Fruit fly (Drosophila melanogaster) whole organism, prepupa: ENCODE measurements around the gene CG1575.
A peak's percentile ranks its signal among the peaks of the same experiment; 100 is the strongest.

ENCODE experiments used
- CG10631 ChIP-seq: fragments of 200-800 bp; sonication (Bioruptor generic); optimal IDR thresholded peaks from 2 replicates; lab custom pipeline; 2016; ENCODE audit warnings: missing biosample characterization, missing genetic modification characterization
- CG10669 ChIP-seq: fragments of 200-800 bp; sonication (Bioruptor generic); optimal IDR thresholded peaks from 3 replicates; lab custom pipeline; 2018; ENCODE audit warnings: missing biosample characterization, mild to moderate bottlenecking, missing genetic modification characterization, moderate library complexity
- CG11762 ChIP-seq: fragments of 200-800 bp; sonication (Bioruptor generic); optimal IDR thresholded peaks from 3 replicates; lab custom pipeline; 2016; ENCODE audit warnings: missing biosample characterization, missing genetic modification characterization; ENCODE audit not compliant: insufficient read depth
- CG11902 ChIP-seq: fragments of 200-800 bp; sonication (Bioruptor generic); optimal IDR thresholded peaks from 3 replicates; lab custom pipeline; 2016; ENCODE audit warnings: missing biosample characterization, missing genetic modification characterization
- CG15336 ChIP-seq: fragments of 200-800 bp; sonication (Bioruptor generic); IDR thresholded peaks from 2 replicates; pipeline ENCODE4 v1.3.6; 2022; ENCODE audit warnings: missing biosample characterization, missing genetic modification characterization
- CG16779 ChIP-seq: fragments of 200-800 bp; sonication (Bioruptor generic); optimal IDR thresholded peaks from 3 replicates; lab custom pipeline; 2017; ENCODE audit warnings: missing biosample characterization, mild to moderate bottlenecking, missing genetic modification characterization
- CG3032 ChIP-seq: fragments of 200-800 bp; optimal IDR thresholded peaks from 2 replicates; lab custom pipeline; 2019; ENCODE audit warnings: missing biosample characterization, mild to moderate bottlenecking, missing genetic modification characterization, moderate library complexity
- CG31627 ChIP-seq: fragments of 200-800 bp; sonication (Bioruptor generic); optimal IDR thresholded peaks from 3 replicates; lab custom pipeline; 2016; ENCODE audit warnings: missing biosample characterization, missing genetic modification characterization
- CG32006 ChIP-seq: fragments of 200-800 bp; sonication (Bioruptor generic); optimal IDR thresholded peaks from 3 replicates; lab custom pipeline; 2017; ENCODE audit warnings: missing biosample characterization, mild to moderate bottlenecking, missing genetic modification characterization
- CG34406 ChIP-seq: fragments of 200-800 bp; sonication (Bioruptor generic); optimal IDR thresholded peaks from 3 replicates; lab custom pipeline; 2016; ENCODE audit warnings: missing biosample characterization, missing genetic modification characterization
- CG3919 ChIP-seq: fragments of 200-800 bp; sonication (Bioruptor generic); optimal IDR thresholded peaks from 3 replicates; lab custom pipeline; 2016; ENCODE audit warnings: missing biosample characterization, missing genetic modification characterization
- CG6163 ChIP-seq: fragments of 200-800 bp; sonication (Bioruptor generic); IDR thresholded peaks from 3 replicates; pipeline ENCODE4 v1.3.6; 2022; ENCODE audit warnings: missing biosample characterization, missing genetic modification characterization
- CG6792 ChIP-seq: fragments of 200-800 bp; sonication (Bioruptor generic); optimal IDR thresholded peaks from 3 replicates; lab custom pipeline; 2016; ENCODE audit warnings: missing biosample characterization, missing genetic modification characterization
- CG6808 ChIP-seq: fragments of 200-800 bp; sonication (Bioruptor generic); optimal IDR thresholded peaks from 3 replicates; lab custom pipeline; 2017; ENCODE audit warnings: missing biosample characterization, missing genetic modification characterization, mild to moderate bottlenecking, moderate library complexity, missing genetic modification reagents
- CG8632 ChIP-seq: fragments of 200-800 bp; sonication (Bioruptor generic); optimal IDR thresholded peaks from 3 replicates; lab custom pipeline; 2016; ENCODE audit warnings: missing biosample characterization, missing genetic modification characterization
- Eip78C ChIP-seq: fragments of 200-800 bp; sonication (Bioruptor generic); peaks from one replicate; lab custom pipeline; 2016; ENCODE audit warnings: missing biosample characterization, missing genetic modification characterization
- Ets21C ChIP-seq: fragments of 200-800 bp; sonication (Bioruptor generic); optimal IDR thresholded peaks from 3 replicates; lab custom pipeline; 2016; ENCODE audit warnings: missing biosample characterization, missing genetic modification characterization
- Ets96B ChIP-seq: fragments of 200-800 bp; optimal IDR thresholded peaks from 2 replicates; lab custom pipeline; 2019; ENCODE audit warnings: missing biosample characterization, mild to moderate bottlenecking, missing genetic modification characterization, moderate library complexity
- Gug ChIP-seq: fragments of 200-800 bp; sonication (Bioruptor generic); IDR thresholded peaks from 2 replicates; pipeline ENCODE4 v1.3.6; 2022; ENCODE audit warnings: missing biosample characterization, missing genetic modification characterization
- Hr39 ChIP-seq: fragments of 200-800 bp; sonication (Bioruptor generic); optimal IDR thresholded peaks from 2 replicates; lab custom pipeline; 2016; ENCODE audit warnings: missing biosample characterization, missing genetic modification characterization
- Met ChIP-seq: fragments of 200-800 bp; sonication (Bioruptor generic); optimal IDR thresholded peaks from 3 replicates; lab custom pipeline; 2016; ENCODE audit warnings: missing biosample characterization, missing genetic modification characterization
- OdsH ChIP-seq: fragments of 200-800 bp; sonication (Bioruptor generic); optimal IDR thresholded peaks from 3 replicates; lab custom pipeline; 2016; ENCODE audit warnings: missing biosample characterization, missing genetic modification characterization
- Smox ChIP-seq: fragments of 200-800 bp; sonication (Bioruptor generic); optimal IDR thresholded peaks from 3 replicates; lab custom pipeline; 2016; ENCODE audit warnings: missing biosample characterization, missing genetic modification characterization
- Sox102F ChIP-seq: fragments of 200-800 bp; sonication (Bioruptor generic); optimal IDR thresholded peaks from 2 replicates; lab custom pipeline; 2016; ENCODE audit warnings: missing biosample characterization, mild to moderate bottlenecking, missing genetic modification characterization
- Sox14 ChIP-seq: fragments of 200-800 bp; sonication (Bioruptor generic); optimal IDR thresholded peaks from 3 replicates; lab custom pipeline; 2016; ENCODE audit warnings: missing biosample characterization, missing genetic modification characterization
- achi ChIP-seq: fragments of 200-800 bp; sonication (Bioruptor generic); optimal IDR thresholded peaks from 3 replicates; lab custom pipeline; 2016; ENCODE audit warnings: missing biosample characterization, missing genetic modification characterization
- acj6 ChIP-seq: fragments of 200-800 bp; sonication (Bioruptor generic); optimal IDR thresholded peaks from 3 replicates; lab custom pipeline; 2016; ENCODE audit warnings: missing biosample characterization, missing genetic modification characterization
- cyc ChIP-seq: fragments of 200-800 bp; sonication (Bioruptor generic); optimal IDR thresholded peaks from 3 replicates; lab custom pipeline; 2016; ENCODE audit warnings: missing biosample characterization, missing genetic modification characterization
- dac ChIP-seq: fragments of 200-800 bp; sonication (Bioruptor generic); optimal IDR thresholded peaks from 2 replicates; lab custom pipeline; 2017; ENCODE audit warnings: missing biosample characterization, mild to moderate bottlenecking, missing genetic modification characterization
- eg ChIP-seq: fragments of 200-800 bp; sonication (Bioruptor generic); IDR thresholded peaks from 3 replicates; pipeline ENCODE4 v1.3.6; 2022; ENCODE audit warnings: missing biosample characterization, missing genetic modification characterization
- esn ChIP-seq: fragments of 200-800 bp; sonication (Bioruptor generic); optimal IDR thresholded peaks from 2 replicates; lab custom pipeline; 2016; ENCODE audit warnings: missing biosample characterization, mild to moderate bottlenecking, missing genetic modification characterization, moderate library complexity
- fd59A ChIP-seq: fragments of 200-800 bp; sonication (Bioruptor generic); optimal IDR thresholded peaks from 2 replicates; lab custom pipeline; 2017; ENCODE audit warnings: missing biosample characterization, mild to moderate bottlenecking, missing genetic modification characterization, missing genetic modification reagents
- fd85E ChIP-seq: fragments of 200-800 bp; sonication (Bioruptor generic); optimal IDR thresholded peaks from 3 replicates; lab custom pipeline; 2016; ENCODE audit warnings: missing biosample characterization, missing genetic modification characterization
- fkh ChIP-seq: fragments of 200-800 bp; sonication (Bioruptor generic); optimal IDR thresholded peaks from 3 replicates; lab custom pipeline; 2017; ENCODE audit warnings: missing biosample characterization, mild to moderate bottlenecking, missing genetic modification characterization, moderate library complexity
- lz ChIP-seq: fragments of 200-800 bp; sonication (Bioruptor generic); optimal IDR thresholded peaks from 3 replicates; lab custom pipeline; 2016; ENCODE audit warnings: missing biosample characterization, missing genetic modification characterization
- pdm3 ChIP-seq: fragments of 200-800 bp; sonication (Bioruptor generic); optimal IDR thresholded peaks from 3 replicates; lab custom pipeline; 2016; ENCODE audit warnings: missing biosample characterization, missing genetic modification characterization
- ss ChIP-seq, 2 experiments: fragments of 200-800 bp; sonication (Bioruptor generic); optimal IDR thresholded peaks; 2 replicates in 1 of 2; 3 replicates in 1 of 2; lab custom pipeline; 2017 to 2018; ENCODE audit warnings: mild to moderate bottlenecking in 2 of 2, missing biosample characterization in 2 of 2, missing genetic modification characterization in 2 of 2, moderate library complexity in 1 of 2
- svp ChIP-seq: fragments of 200-800 bp; sonication (Bioruptor generic); peaks from one replicate; lab custom pipeline; 2016; ENCODE audit warnings: missing biosample characterization, missing genetic modification characterization
- topi ChIP-seq: fragments of 200-800 bp; sonication (Bioruptor generic); optimal IDR thresholded peaks from 3 replicates; lab custom pipeline; 2016; ENCODE audit warnings: missing biosample characterization, missing genetic modification characterization
- vri ChIP-seq: fragments of 200-800 bp; sonication (Bioruptor generic); optimal IDR thresholded peaks from 3 replicates; lab custom pipeline; 2016; ENCODE audit warnings: missing biosample characterization, mild to moderate bottlenecking, missing genetic modification characterization

The CG1575 gene

dm6 chrX:8113386-8114279 is 3.2 kb upstream of the CG1575 start (continued):
- TF ChIP-seq CG6792 (peak; percentile 0), Met (GFP tag; lab: Kevin White, UChicago) (peak; percentile 3), CG10669 (no peak), CG11762 (GFP tag; lab: Kevin White, UChicago) (no peak), dac (GFP tag; lab: Kevin White, UChicago) (no peak), fd85E (GFP tag; lab: Kevin White, UChicago) (no peak), CG6808 (GFP tag; lab: Kevin White, UChicago) (no peak), CG8632 (GFP tag; lab: Kevin White, UChicago) (no peak), ss (GFP tag; optimal IDR thresholded peaks at IDR 0.05; lab: Kevin White, UChicago) (no peak), svp (peak; percentile 31), Hr39 (GFP tag; lab: Kevin White, UChicago) (peak; percentile 25), CG11902 (GFP tag; lab: Kevin White, UChicago) (no peak), Ets96B (tag; lab: Kevin White, UChicago) (no peak), CG10631 (GFP tag; lab: Kevin White, UChicago) (peak; percentile 17), achi (GFP tag; lab: Kevin White, UChicago) (peak; percentile 5), CG34406 (GFP tag; lab: Kevin White, UChicago) (no peak), vri (GFP tag; lab: Kevin White, UChicago) (no peak), CG32006 (GFP tag; lab: Kevin White, UChicago) (peak; percentile 6), CG16779 (tag; lab: Kevin White, UChicago) (no peak), Smox (no peak), Gug (GFP tag; lab: Robert Waterston, UW) (no peak)

dm6 chrX:8114476-8115342 is 2.1 kb upstream of the CG1575 start:
- TF ChIP-seq CG34406 (GFP tag; lab: Kevin White, UChicago) (no peak), CG32006 (GFP tag; lab: Kevin White, UChicago) (peak; percentile 23), CG3919 (GFP tag; lab: Kevin White, UChicago) (peak; percentile 18), esn (peak; percentile 5), lz (GFP tag; lab: Kevin White, UChicago) (peak; percentile 23), achi (GFP tag; lab: Kevin White, UChicago) (peak; percentile 33), CG31627 (GFP tag; lab: Kevin White, UChicago) (peak; percentile 31), Ets96B (tag; lab: Kevin White, UChicago) (peak; percentile 6), Ets21C (GFP tag; lab: Kevin White, UChicago) (no peak), CG15336 (0 out of 2 replicates have a peak, but pooled peaks have one; percentile 33), Met (GFP tag; lab: Kevin White, UChicago) (peak; percentile 64), CG3032 (tag; lab: Kevin White, UChicago) (no peak), eg (GFP tag; lab: Robert Waterston, UW) (peak; percentile 56), fd59A (GFP tag; lab: Kevin White, UChicago) (no peak), OdsH (peak; percentile 7), cyc (GFP tag; lab: Kevin White, UChicago) (peak; percentile 10), topi (GFP tag; lab: Kevin White, UChicago) (no peak), Sox14 (GFP tag; lab: Kevin White, UChicago) (no peak), fkh (GFP tag; lab: Kevin White, UChicago) (peak; percentile 37), acj6 (GFP tag; lab: Kevin White, UChicago) (peak; percentile 13), pdm3 (GFP tag; lab: Kevin White, UChicago) (peak; percentile 8), CG10669 (peak; percentile 25), Hr39 (GFP tag; lab: Kevin White, UChicago) (peak; percentile 40), CG6163 (GFP tag; lab: Robert Waterston, UW) (peak; percentile 28; the same call in 1 of the 3 replicates), Sox102F (GFP tag; lab: Kevin White, UChicago) (peak; percentile 7), Eip78C (GFP tag; lab: Kevin White, UChicago) (no peak)
